Worm (Caenorhabditis elegans) whole organism, L4/young adult: ENCODE data around the gene F35F11.2.

Experiments
- W03F9.2 ChIP-seq: fragments of 150-350 bp; optimal IDR thresholded peaks from 2 replicates; lab custom pipeline; 2014; ENCODE audit warnings: missing biosample characterization, missing genetic modification characterization
- him-1 ChIP-seq: sonication (generic microtip); optimal IDR thresholded peaks from 2 replicates; lab custom pipeline; 2016; ENCODE audit warnings: missing genotype, missing genetic modification reagents, missing genetic modification characterization, missing compliant biosample characterization

DNA sequence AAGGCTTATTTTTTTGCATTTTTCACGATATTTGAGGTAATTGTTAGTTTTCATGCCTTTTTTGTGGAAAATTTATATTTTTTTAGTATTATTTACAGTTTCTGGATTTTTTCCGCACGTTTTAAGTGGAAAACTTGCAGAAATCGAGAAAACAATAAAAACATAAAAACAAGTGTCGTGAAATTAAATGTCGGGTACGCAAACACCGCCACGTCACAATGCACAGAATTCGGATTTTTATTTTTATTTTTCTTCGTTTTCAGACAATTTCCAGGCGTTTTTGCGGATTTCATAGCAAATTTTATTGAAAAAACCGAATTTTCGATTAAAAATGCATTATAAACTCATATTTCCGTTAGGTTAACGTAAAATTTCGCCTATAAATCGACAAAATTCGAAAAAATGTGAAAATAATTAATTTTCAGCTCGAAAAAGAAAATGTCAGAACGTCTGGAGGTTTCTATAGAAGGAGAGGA is 45.7 kb downstream of the F35F11.2 start, which contains the start of gene C35B1.2:
- TF ChIP-seq him-1 (tag; lab: Kevin White, UChicago): no peak
- peak; percentile 23 for TF ChIP-seq W03F9.2 (tag; lab: Kevin White, UChicago)
